Worm (Caenorhabditis elegans) whole organism, young adult: Measurements from ENCODE around the gene let-767.

Experiments used
- B0035.1 ChIP-seq: sonication (generic microtip); optimal IDR thresholded peaks from 2 replicates; lab custom pipeline; 2016; ENCODE audit warnings: missing genetic modification characterization, mild to moderate bottlenecking, missing compliant biosample characterization, missing genotype, missing genetic modification reagents
- F52B5.7 ChIP-seq: sonication (generic microtip); optimal IDR thresholded peaks from 2 replicates; lab custom pipeline; 2016; ENCODE audit warnings: mild to moderate bottlenecking, missing genetic modification characterization, missing compliant biosample characterization
- die-1 ChIP-seq: sonication (generic microtip); optimal IDR thresholded peaks from 2 replicates; lab custom pipeline; 2016; ENCODE audit warnings: missing genotype, mild to moderate bottlenecking, missing genetic modification characterization, missing compliant biosample characterization
- dpl-1 ChIP-seq: fragments of 150-350 bp; optimal IDR thresholded peaks from 2 replicates; lab custom pipeline; 2014; ENCODE audit warnings: missing biosample characterization, missing genetic modification reagents, missing genetic modification characterization
- efl-1 ChIP-seq: fragments of 150-350 bp; optimal IDR thresholded peaks from 2 replicates; lab custom pipeline; 2014; ENCODE audit warnings: missing biosample characterization, missing genetic modification reagents, missing genetic modification characterization
- hlh-26 ChIP-seq: fragments of 200-800 bp; sonication (Bioruptor generic); conservative IDR thresholded peaks from 2 replicates; pipeline ENCODE4 v1.3.6; 2022; ENCODE audit warnings: missing genetic modification reagents, missing genetic modification characterization, missing compliant biosample characterization
- let-526 ChIP-seq: fragments of 200-800 bp; sonication (Bioruptor generic); IDR thresholded peaks from 2 replicates; pipeline ENCODE4 v1.3.6; 2022; ENCODE audit warnings: missing genetic modification reagents, missing genetic modification characterization, missing compliant biosample characterization
- lir-1 ChIP-seq: fragments of 200-800 bp; sonication (Bioruptor generic); conservative IDR thresholded peaks from 2 replicates; pipeline ENCODE4 v1.3.6; 2022; ENCODE audit warnings: missing genetic modification reagents, missing genetic modification characterization, missing compliant biosample characterization
- pha-4 ChIP-seq: fragments of 150-350 bp; sonication (generic microtip); optimal IDR thresholded peaks from 2 replicates; lab custom pipeline; 2014; ENCODE audit warnings: missing biosample characterization, missing genetic modification reagents, missing genetic modification characterization
- snpc-4 ChIP-seq, 5 experiments: fragments of 150-350 bp in 1 of 5; sonication (generic microtip) in 4 of 5; optimal IDR thresholded peaks; 2 replicates each; lab custom pipeline; 2014 to 2018; ENCODE audit warnings: missing genetic modification characterization in 5 of 5, missing biosample characterization in 3 of 5, antibody characterized with exemption in 2 of 5, mild to moderate bottlenecking in 2 of 5, missing compliant biosample characterization in 2 of 5, missing genotype in 2 of 5, moderate library complexity in 2 of 5, missing genetic modification reagents in 1 of 5
- tbx-9 ChIP-seq: sonication (generic microtip); optimal IDR thresholded peaks from 2 replicates; lab custom pipeline; 2016; ENCODE audit warnings: borderline replicate concordance, missing genetic modification characterization, inconsistent platforms, missing compliant biosample characterization
- ztf-22 ChIP-seq: fragments of 200-800 bp; sonication (Bioruptor generic); optimal IDR thresholded peaks from 2 replicates; lab custom pipeline; 2018; ENCODE audit warnings: mild to moderate bottlenecking, missing genetic modification characterization, moderate library complexity, missing compliant biosample characterization
- ztf-3 ChIP-seq: fragments of 200-800 bp; sonication (Bioruptor generic); optimal IDR thresholded peaks from 2 replicates; lab custom pipeline; 2018; ENCODE audit warnings: mild to moderate bottlenecking, missing genetic modification characterization, missing compliant biosample characterization

ce11 chrIII:6356007-6356406 is 16.2 kb upstream of the let-767 start:
- no peak for TF ChIP-seq die-1 (tag; lab: Kevin White, UChicago)
- TF ChIP-seq tbx-9, result no peak
- no peak for TF ChIP-seq efl-1
- TF ChIP-seq lir-1, result no peak
- no peak for TF ChIP-seq pha-4 (tag; lab: Kevin White, UChicago)
- TF ChIP-seq let-526 (GFP tag; lab: Robert Waterston, UW), result no peak
- no peak for TF ChIP-seq ztf-3 (GFP tag; lab: Kevin White, UChicago)
- no peak for TF ChIP-seq snpc-4 (GFP tag; optimal IDR thresholded peaks at IDR 0.05; lab: Kevin White, UChicago)
- no peak for TF ChIP-seq snpc-4 (tag; optimal IDR thresholded peaks at IDR 0.05; lab: Kevin White, UChicago)
- no peak for TF ChIP-seq hlh-26 (GFP tag; lab: Robert Waterston, UW)
- TF ChIP-seq dpl-1 (GFP tag; lab: Kevin White, UChicago), result no peak
- TF ChIP-seq F52B5.7 (tag; lab: Kevin White, UChicago), result no peak
- no peak for TF ChIP-seq B0035.1 (tag; lab: Kevin White, UChicago)
- no peak for TF ChIP-seq ztf-22
